Fruit fly (Drosophila melanogaster): ENCODE data around the gene CG6013.

Gene CG6013

DNA sequence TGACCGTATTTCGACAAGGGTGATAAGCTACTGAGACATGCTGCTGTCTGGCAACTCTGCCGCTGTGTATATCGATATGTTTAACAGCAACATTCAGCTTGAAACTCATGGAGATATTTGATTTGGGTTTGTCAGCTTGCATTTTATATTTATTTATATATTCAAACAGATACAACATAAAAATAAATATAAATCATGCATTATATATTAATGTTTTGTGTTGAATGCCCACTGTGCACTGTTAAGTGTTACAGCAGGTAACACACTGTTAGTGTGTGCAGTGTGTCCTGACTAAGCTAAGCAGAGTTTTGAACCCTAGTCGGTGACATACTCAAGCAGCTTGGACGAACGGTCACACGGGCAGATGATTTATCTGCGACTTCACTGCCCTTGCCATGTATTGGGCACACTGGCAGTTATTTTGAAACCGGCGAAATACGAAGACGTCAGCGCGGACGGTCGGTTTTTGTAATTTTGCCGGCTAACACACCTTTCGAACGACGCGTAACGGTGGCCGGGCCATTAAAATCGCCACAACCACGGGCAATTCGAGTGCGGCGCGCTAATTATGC is 47.6 kb upstream of the CG6013 start, which contains the start of the genes snRNP-U1-C and gukh (continued):
- TF ChIP-seq Dip2 (GFP tag; IDR thresholded peaks at IDR 0.05) (no peak), CG7928 (GFP tag; optimal IDR thresholded peaks at IDR 0.05) (peak; percentile 29), CG7357 (GFP tag; IDR thresholded peaks at IDR 0.05) (peak; percentile 50; the same call in 2 of the 3 replicates), CG15479 (GFP tag; optimal IDR thresholded peaks at IDR 0.05) (no peak), Drgx (GFP tag; IDR thresholded peaks at IDR 0.05) (peak; percentile 75), sima (GFP tag; optimal IDR thresholded peaks at IDR 0.05) (no peak), Pdp1 (GFP tag; optimal IDR thresholded peaks at IDR 0.05) (peak; percentile 18 to 84), onecut (GFP tag; IDR thresholded peaks at IDR 0.05) (peak; percentile 67), Camta (GFP tag; optimal IDR thresholded peaks at IDR 0.05) (no peak), vfl (GFP tag; optimal IDR thresholded peaks at IDR 0.05) (peak; percentile 48), CG6272 (GFP tag; IDR thresholded peaks at IDR 0.05) (peak; percentile 52), p53 (GFP tag; optimal IDR thresholded peaks at IDR 0.05) (peak; percentile 40), bab2 (GFP tag; optimal IDR thresholded peaks at IDR 0.05) (peak; percentile 45), crol (GFP tag; IDR thresholded peaks at IDR 0.05) (no peak), CG10274 (GFP tag; optimal IDR thresholded peaks at IDR 0.05) (no peak), CG12744 (GFP tag; optimal IDR thresholded peaks at IDR 0.05) (no peak), CG9876 (GFP tag; optimal IDR thresholded peaks at IDR 0.05) (no peak), CG7786 (GFP tag; optimal IDR thresholded peaks at IDR 0.05) (no peak), CG9817 (tag; optimal IDR thresholded peaks at IDR 0.05) (peak; percentile 89), Hand (GFP tag; optimal IDR thresholded peaks at IDR 0.05) (peak; percentile 56), HLH4C (GFP tag; IDR thresholded peaks at IDR 0.05; ENCODE audit: partially characterized antibody) (peak; percentile 48; the same call in 1 of the 3 replicates), al (GFP tag; IDR thresholded peaks at IDR 0.05) (peak; percentile 82), ranshi (GFP tag; IDR thresholded peaks at IDR 0.05) (peak; percentile 78), nerfin-1 (tag; optimal IDR thresholded peaks at IDR 0.05) (peak; percentile 59), CG12942 (GFP tag; optimal IDR thresholded peaks at IDR 0.05) (peak; percentile 83), Max (GFP tag; optimal IDR thresholded peaks at IDR 0.05) (peak; percentile 66), CG2712 (tag; optimal IDR thresholded peaks at IDR 0.05) (peak; percentile 88), CG6765 (GFP tag; optimal IDR thresholded peaks at IDR 0.05) (peak; percentile 57), CG16863 (GFP tag; optimal IDR thresholded peaks at IDR 0.05) (peak; percentile 11), rib (GFP tag; IDR thresholded peaks at IDR 0.05) (peak; percentile 35; the same call in 1 of the 2 replicates), insv (GFP tag; optimal IDR thresholded peaks at IDR 0.05) (peak in 1 of 2 experiments; percentile 71), CG17359 (tag; optimal IDR thresholded peaks at IDR 0.05) (peak; percentile 80), CG18764 (GFP tag; optimal IDR thresholded peaks at IDR 0.05) (peak; percentile 56), H15 (GFP tag; IDR thresholded peaks at IDR 0.05) (peak; percentile 50; the same call in 1 of the 3 replicates), dimm (GFP tag; IDR thresholded peaks at IDR 0.05) (peak; percentile 53), CG6654 (GFP tag; optimal IDR thresholded peaks at IDR 0.05) (no peak), Taf1 (GFP tag; IDR thresholded peaks at IDR 0.05) (peak; percentile 86), CG4328 (GFP tag; optimal IDR thresholded peaks at IDR 0.05) (peak; percentile 62), CG10147 (GFP tag; optimal IDR thresholded peaks at IDR 0.05) (peak; percentile 54), Gug (GFP tag; IDR thresholded peaks at IDR 0.05) (peak; percentile 62), slp2 (GFP tag; optimal IDR thresholded peaks at IDR 0.05) (no peak), tio (GFP tag; optimal IDR thresholded peaks at IDR 0.05) (peak; percentile 74), Neu2 (GFP tag; optimal IDR thresholded peaks at IDR 0.05; ENCODE audit: borderline replicate concordance) (no peak), Bdp1 (GFP tag; optimal IDR thresholded peaks at IDR 0.05) (no peak), CG7556 (GFP tag; optimal IDR thresholded peaks at IDR 0.05) (peak; percentile 77), dan (GFP tag; IDR thresholded peaks at IDR 0.05) (no peak), CG14860 (GFP tag; IDR thresholded peaks at IDR 0.05; ENCODE audit: partially characterized antibody) (0 out of 3 replicates have a peak, but pooled peaks have one; percentile 32), scrt (GFP tag; optimal IDR thresholded peaks at IDR 0.05) (peak; percentile 53), CG2129 (GFP tag; IDR thresholded peaks at IDR 0.05; ENCODE audit: partially characterized antibody) (peak; percentile 70; the same call in 1 of the 2 replicates), Rx (GFP tag; IDR thresholded peaks at IDR 0.05) (peak; percentile 48)

Data from whole organism, embryonic.